Fruit fly (Drosophila melanogaster) whole organism, adult: ENCODE results near the gene NitFhit.

Experiments used
- CG11617 ChIP-seq: fragments of 200-800 bp; sonication (Bioruptor generic); optimal IDR thresholded peaks from 2 replicates; lab custom pipeline; 2017; ENCODE audit warnings: mild to moderate bottlenecking, missing biosample characterization, missing genetic modification reagents, missing genetic modification characterization
- CG14711 ChIP-seq: fragments of 200-800 bp; sonication (Bioruptor generic); optimal IDR thresholded peaks from 2 replicates; lab custom pipeline; 2018; ENCODE audit warnings: missing biosample characterization, mild to moderate bottlenecking, missing genetic modification characterization, moderate library complexity
- CG5204 ChIP-seq: fragments of 200-800 bp; sonication (Bioruptor generic); optimal IDR thresholded peaks from 2 replicates; lab custom pipeline; 2016; ENCODE audit warnings: missing biosample characterization, missing genetic modification characterization
- CG7101 ChIP-seq: fragments of 200-800 bp; sonication (Bioruptor generic); optimal IDR thresholded peaks from 2 replicates; lab custom pipeline; 2018; ENCODE audit warnings: missing biosample characterization, mild to moderate bottlenecking, missing genetic modification characterization, moderate library complexity
- Clk ChIP-seq: fragments of 200-800 bp; sonication (Bioruptor generic); optimal IDR thresholded peaks from 2 replicates; lab custom pipeline; 2017; ENCODE audit warnings: missing biosample characterization, missing genetic modification characterization
- Crg-1 ChIP-seq: fragments of 200-800 bp; sonication (Bioruptor generic); optimal IDR thresholded peaks from 2 replicates; lab custom pipeline; 2016; ENCODE audit warnings: missing biosample characterization, missing genetic modification characterization
- Hr96 ChIP-seq: fragments of 200-800 bp; sonication (Bioruptor generic); optimal IDR thresholded peaks from 2 replicates; lab custom pipeline; 2016; ENCODE audit warnings: missing biosample characterization, missing genetic modification characterization
- Mnt ChIP-seq: fragments of 200-800 bp; sonication (Bioruptor generic); optimal IDR thresholded peaks from 2 replicates; lab custom pipeline; 2016; ENCODE audit warnings: missing biosample characterization, mild to moderate bottlenecking, missing genetic modification characterization
- bab1 ChIP-seq: fragments of 200-800 bp; sonication (Bioruptor generic); optimal IDR thresholded peaks from 3 replicates; lab custom pipeline; 2019; ENCODE audit warnings: missing biosample characterization, mild to moderate bottlenecking, missing genetic modification characterization, moderate library complexity
- kay ChIP-seq: fragments of 200-800 bp; sonication (Bioruptor generic); peaks from one replicate; lab custom pipeline; 2016; ENCODE audit warnings: missing biosample characterization, missing genetic modification characterization, borderline replicate concordance
- pad ChIP-seq: fragments of 200-800 bp; sonication (Bioruptor generic); optimal IDR thresholded peaks from 3 replicates; lab custom pipeline; 2017; ENCODE audit warnings: missing biosample characterization, missing genetic modification characterization, mild to moderate bottlenecking, moderate library complexity, missing genetic modification reagents

DNA sequence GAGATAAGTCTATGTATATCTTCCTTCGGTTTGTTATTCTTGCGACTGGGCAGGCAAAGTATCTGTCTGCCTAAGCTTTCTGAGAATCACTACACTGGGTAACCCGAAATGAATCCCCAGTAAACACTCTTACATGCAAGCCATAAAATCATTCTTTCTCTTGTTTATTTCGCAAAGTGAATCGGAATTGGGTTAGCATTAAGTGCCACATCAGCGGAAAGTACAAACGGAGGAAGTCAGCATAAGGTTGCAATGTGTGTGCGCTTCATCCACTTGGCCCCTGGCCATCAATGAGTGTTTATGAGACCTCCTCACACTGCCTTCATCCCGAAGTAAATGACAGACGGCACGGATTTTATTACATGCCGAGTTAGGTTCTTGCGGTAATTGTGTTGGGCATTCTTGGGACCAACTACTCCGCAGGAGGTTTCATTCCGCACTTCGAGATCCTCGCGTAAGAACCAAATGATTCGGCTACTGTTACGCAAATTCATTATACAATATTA lies 45.8 kb upstream of the NitFhit start:
- TF ChIP-seq CG11617 (GFP tag; lab: Kevin White, UChicago) = no peak
- TF ChIP-seq bab1 (GFP tag; lab: Kevin White, UChicago) = no peak
- no peak for TF ChIP-seq kay (GFP tag; lab: Kevin White, UChicago)
- no peak for TF ChIP-seq Mnt (GFP tag; lab: Kevin White, UChicago)
- no peak for TF ChIP-seq Clk (GFP tag; lab: Kevin White, UChicago)
- no peak for TF ChIP-seq pad (GFP tag; lab: Kevin White, UChicago)
- TF ChIP-seq CG14711 (tag; lab: Kevin White, UChicago) = no peak
- TF ChIP-seq Hr96 (GFP tag; lab: Kevin White, UChicago) = no peak
- no peak for TF ChIP-seq CG5204 (GFP tag; lab: Kevin White, UChicago)
- no peak for TF ChIP-seq Crg-1 (GFP tag; lab: Kevin White, UChicago)
- no peak for TF ChIP-seq CG7101 (tag; lab: Kevin White, UChicago)
